Worm (Caenorhabditis elegans): ENCODE measurements around the gene W03F9.1.

DNA sequence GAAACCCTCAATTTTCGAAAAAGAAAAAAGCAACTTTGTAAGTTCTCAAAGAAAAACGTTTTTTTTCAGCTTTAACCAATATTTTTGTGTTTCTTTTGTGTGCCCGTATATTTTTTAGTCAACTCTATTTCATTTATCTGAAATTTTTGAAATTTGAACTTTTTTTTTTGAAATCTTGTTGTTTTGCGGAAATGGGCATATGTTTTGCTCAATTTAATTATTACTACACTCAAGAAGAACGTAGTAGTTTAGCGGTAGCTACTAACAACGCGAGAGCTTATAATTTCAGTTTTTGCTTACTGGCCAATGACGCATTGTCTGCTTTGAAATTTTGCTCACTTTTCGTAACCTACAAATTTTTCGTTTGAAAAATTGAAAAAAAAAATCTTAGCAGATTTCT is 18.3 kb upstream of the W03F9.1 start, which contains the start of gene srh-82:
- TF ChIP-seq cog-1 (tag; optimal IDR thresholded peaks at IDR 0.05) (no peak), ref-1 (GFP tag; conservative IDR thresholded peaks at IDR 0.05) (no peak), ztf-23 (GFP tag; IDR thresholded peaks at IDR 0.05) (no peak), flt-1 (GFP tag; IDR thresholded peaks at IDR 0.05) (no peak), med-1 (GFP tag; optimal IDR thresholded peaks at IDR 0.05; ENCODE audit: insufficient read depth) (no peak)

Data from whole organism, midembryonic.